Fruit fly (Drosophila melanogaster) whole organism, embryonic: ENCODE data around the gene uncNacbeta.
A peak's percentile ranks its signal among the peaks of the same experiment; 100 is the strongest.

Source experiments
- Antp ChIP-seq: fragments of 200-800 bp; sonication (Bioruptor generic); optimal IDR thresholded peaks from 3 replicates; lab custom pipeline; 2016; ENCODE audit warnings: missing biosample characterization, missing genetic modification characterization
- Atf3 ChIP-seq: fragments of 200-800 bp; sonication (Bioruptor generic); optimal IDR thresholded peaks from 3 replicates; lab custom pipeline; 2016; ENCODE audit warnings: missing biosample characterization, missing genetic modification characterization
- BEAF-32 ChIP-seq: fragments of 200-800 bp; sonication (Bioruptor generic); optimal IDR thresholded peaks from 3 replicates; lab custom pipeline; 2017; ENCODE audit warnings: missing biosample characterization, missing genetic modification characterization, mild to moderate bottlenecking, moderate library complexity, missing genetic modification reagents
- CG10267 ChIP-seq: fragments of 200-800 bp; sonication (Bioruptor generic); optimal IDR thresholded peaks from 2 replicates; lab custom pipeline; 2018; ENCODE audit warnings: missing biosample characterization, mild to moderate bottlenecking, missing genetic modification characterization, moderate library complexity
- CG10431 ChIP-seq: fragments of 200-800 bp; sonication (Bioruptor generic); optimal IDR thresholded peaks from 3 replicates; lab custom pipeline; 2018; ENCODE audit warnings: missing biosample characterization, mild to moderate bottlenecking, missing genetic modification characterization
- CG10543 ChIP-seq: fragments of 200-800 bp; sonication (Bioruptor generic); optimal IDR thresholded peaks from 3 replicates; lab custom pipeline; 2017; ENCODE audit warnings: missing biosample characterization, mild to moderate bottlenecking, missing genetic modification characterization, moderate library complexity
- CG11093 ChIP-seq: fragments of 200-800 bp; sonication (Bioruptor generic); IDR thresholded peaks from 3 replicates; pipeline ENCODE4 v1.3.6; 2022; ENCODE audit warnings: missing biosample characterization, missing genetic modification characterization
- CG12299 ChIP-seq: fragments of 200-800 bp; sonication (Bioruptor generic); optimal IDR thresholded peaks from 2 replicates; lab custom pipeline; 2018; ENCODE audit warnings: missing biosample characterization, mild to moderate bottlenecking, missing genetic modification characterization
- CG12942 ChIP-seq: fragments of 200-800 bp; sonication (Bioruptor generic); optimal IDR thresholded peaks from 3 replicates; lab custom pipeline; 2016; ENCODE audit warnings: missing biosample characterization, missing genetic modification characterization
- CG14050 ChIP-seq: fragments of 200-800 bp; sonication (Bioruptor generic); IDR thresholded peaks from 3 replicates; pipeline ENCODE4 v1.3.6; 2022; ENCODE audit warnings: missing biosample characterization, missing genetic modification characterization
- CG15073 ChIP-seq: fragments of 200-800 bp; sonication (Bioruptor generic); optimal IDR thresholded peaks from 2 replicates; lab custom pipeline; 2016; ENCODE audit warnings: missing biosample characterization, missing genetic modification characterization
- CG17186 ChIP-seq: fragments of 200-800 bp; sonication (Bioruptor generic); optimal IDR thresholded peaks from 3 replicates; lab custom pipeline; 2017; ENCODE audit warnings: missing biosample characterization, missing genetic modification reagents, missing genetic modification characterization
- CG17612 ChIP-seq: fragments of 200-800 bp; sonication (Bioruptor generic); IDR thresholded peaks from 2 replicates; pipeline ENCODE4 v1.3.6; 2022; ENCODE audit warnings: missing biosample characterization, missing genetic modification characterization
- CG17829 ChIP-seq: fragments of 200-800 bp; optimal IDR thresholded peaks from 2 replicates; lab custom pipeline; 2019; ENCODE audit warnings: missing biosample characterization, mild to moderate bottlenecking, missing genetic modification characterization, moderate library complexity
- CG30403 ChIP-seq: fragments of 200-800 bp; sonication (Bioruptor generic); optimal IDR thresholded peaks from 3 replicates; lab custom pipeline; 2016; ENCODE audit warnings: missing biosample characterization, missing genetic modification characterization
- CG3847 ChIP-seq: fragments of 200-800 bp; sonication (Bioruptor generic); IDR thresholded peaks from 2 replicates; pipeline ENCODE4 v1.3.6; 2022; ENCODE audit warnings: missing biosample characterization, missing genetic modification characterization
- CG6765 ChIP-seq: fragments of 200-800 bp; sonication (Bioruptor generic); optimal IDR thresholded peaks from 3 replicates; lab custom pipeline; 2017; ENCODE audit warnings: missing biosample characterization, mild to moderate bottlenecking, missing genetic modification characterization
- CG7839 ChIP-seq: fragments of 200-800 bp; sonication (Bioruptor generic); optimal IDR thresholded peaks from 3 replicates; lab custom pipeline; 2018; ENCODE audit warnings: missing biosample characterization, mild to moderate bottlenecking, missing genetic modification characterization, moderate library complexity
- CG8359 ChIP-seq: fragments of 200-800 bp; sonication (Bioruptor generic); optimal IDR thresholded peaks from 2 replicates; lab custom pipeline; 2017; ENCODE audit warnings: missing biosample characterization, mild to moderate bottlenecking, missing genetic modification characterization, borderline replicate concordance
- CG8388 ChIP-seq: fragments of 200-800 bp; sonication (Bioruptor generic); optimal IDR thresholded peaks from 2 replicates; lab custom pipeline; 2019; ENCODE audit warnings: missing biosample characterization, mild to moderate bottlenecking, missing genetic modification characterization, moderate library complexity
- CoRest ChIP-seq: fragments of 200-800 bp; sonication (Bioruptor generic); optimal IDR thresholded peaks from 3 replicates; lab custom pipeline; 2018; ENCODE audit warnings: missing biosample characterization, mild to moderate bottlenecking, missing genetic modification characterization, moderate library complexity
- Dad ChIP-seq: fragments of 200-800 bp; sonication (Bioruptor generic); optimal IDR thresholded peaks from 3 replicates; lab custom pipeline; 2016; ENCODE audit warnings: missing biosample characterization, missing genetic modification characterization
- Dek ChIP-seq: fragments of 200-800 bp; sonication (Bioruptor generic); optimal IDR thresholded peaks from 3 replicates; lab custom pipeline; 2019; ENCODE audit warnings: missing biosample characterization, mild to moderate bottlenecking, missing genetic modification characterization, moderate library complexity
- E2f1 ChIP-seq: fragments of 200-800 bp; sonication (Bioruptor generic); IDR thresholded peaks from 2 replicates; pipeline ENCODE4 v1.3.6; 2022; ENCODE audit warnings: missing biosample characterization, missing genetic modification characterization
- GATAe ChIP-seq: fragments of 200-800 bp; sonication (Bioruptor generic); conservative IDR thresholded peaks from 2 replicates; pipeline ENCODE4 v1.3.6; 2022; ENCODE audit warnings: missing biosample characterization, missing genetic modification characterization
- H15 ChIP-seq: fragments of 200-800 bp; sonication (Bioruptor generic); IDR thresholded peaks from 3 replicates; pipeline ENCODE4 v1.3.6; 2022; ENCODE audit warnings: missing biosample characterization, missing genetic modification characterization
- Kr ChIP-seq: fragments of 200-800 bp; sonication (Bioruptor generic); optimal IDR thresholded peaks from 2 replicates; lab custom pipeline; 2017; ENCODE audit warnings: missing biosample characterization, mild to moderate bottlenecking, missing genetic modification characterization
- MESR4 ChIP-seq: fragments of 200-800 bp; sonication (Bioruptor generic); optimal IDR thresholded peaks from 2 replicates; lab custom pipeline; 2018; ENCODE audit warnings: missing biosample characterization, mild to moderate bottlenecking, missing genetic modification characterization, moderate library complexity
- Mrtf ChIP-seq: fragments of 200-800 bp; sonication (Bioruptor generic); IDR thresholded peaks from 3 replicates; pipeline ENCODE4 v1.3.6; 2022; ENCODE audit warnings: missing biosample characterization, missing genetic modification characterization
- NC2β ChIP-seq: fragments of 200-800 bp; sonication (Bioruptor generic); optimal IDR thresholded peaks from 2 replicates; lab custom pipeline; 2016; ENCODE audit warnings: missing biosample characterization, missing genetic modification characterization
- NK7.1 ChIP-seq: fragments of 200-800 bp; sonication (Bioruptor generic); optimal IDR thresholded peaks from 3 replicates; lab custom pipeline; 2016; ENCODE audit warnings: missing biosample characterization, missing genetic modification characterization
- Pdp1 ChIP-seq, 2 experiments: fragments of 200-800 bp; sonication (Bioruptor generic); optimal IDR thresholded peaks; 3 replicates each; lab custom pipeline; 2016; ENCODE audit warnings: missing biosample characterization in 2 of 2, missing genetic modification characterization in 2 of 2, mild to moderate bottlenecking in 1 of 2, moderate library complexity in 1 of 2
- az2 ChIP-seq: fragments of 200-800 bp; sonication (Bioruptor generic); optimal IDR thresholded peaks from 3 replicates; lab custom pipeline; 2016; ENCODE audit warnings: missing biosample characterization, missing genetic modification characterization
- cad ChIP-seq: fragments of >200 bp; optimal IDR thresholded peaks from 2 replicates; lab custom pipeline; 2017; ENCODE audit warnings: missing biosample characterization, missing genetic modification characterization
- cwo ChIP-seq: fragments of 200-800 bp; sonication (Bioruptor generic); optimal IDR thresholded peaks from 3 replicates; lab custom pipeline; 2017; ENCODE audit warnings: missing biosample characterization, missing genetic modification characterization, mild to moderate bottlenecking, moderate library complexity, missing genetic modification reagents
- dati ChIP-seq: fragments of 200-800 bp; sonication (Bioruptor generic); IDR thresholded peaks from 2 replicates; pipeline ENCODE4 v1.3.6; 2022; ENCODE audit warnings: missing biosample characterization, missing genetic modification characterization
- dpn ChIP-seq, 2 experiments: fragments of 200-800 bp; sonication (Bioruptor generic); optimal IDR thresholded peaks; 3 replicates each; lab custom pipeline; 2016; ENCODE audit warnings: missing biosample characterization in 2 of 2, missing genetic modification characterization in 2 of 2
- ewg ChIP-seq: fragments of 200-800 bp; sonication (Bioruptor generic); optimal IDR thresholded peaks from 3 replicates; lab custom pipeline; 2017; ENCODE audit warnings: mild to moderate bottlenecking, missing biosample characterization, missing genetic modification reagents, missing genetic modification characterization
- gfzf ChIP-seq: fragments of 200-800 bp; sonication (Bioruptor generic); optimal IDR thresholded peaks from 2 replicates; lab custom pipeline; 2016; ENCODE audit warnings: missing biosample characterization, mild to moderate bottlenecking, missing genetic modification characterization, moderate library complexity
- jing ChIP-seq: fragments of 200-800 bp; sonication (Bioruptor generic); optimal IDR thresholded peaks from 2 replicates; lab custom pipeline; 2018; ENCODE audit warnings: missing biosample characterization, mild to moderate bottlenecking, missing genetic modification characterization
- kay ChIP-seq: fragments of 200-800 bp; sonication (Bioruptor generic); optimal IDR thresholded peaks from 2 replicates; lab custom pipeline; 2016; ENCODE audit warnings: missing biosample characterization, missing genetic modification characterization
- kni ChIP-seq: fragments of 200-800 bp; sonication (Bioruptor generic); optimal IDR thresholded peaks from 3 replicates; lab custom pipeline; 2017; ENCODE audit warnings: mild to moderate bottlenecking, missing biosample characterization, missing genetic modification reagents, missing genetic modification characterization
- lmd ChIP-seq: fragments of 200-800 bp; sonication (Bioruptor generic); IDR thresholded peaks from 2 replicates; pipeline ENCODE4 v1.3.6; 2022; ENCODE audit warnings: missing biosample characterization, missing genetic modification characterization
- otp ChIP-seq: fragments of 200-800 bp; sonication (Bioruptor generic); IDR thresholded peaks from 3 replicates; pipeline ENCODE4, ENCODE4 v1.3.6; 2022; ENCODE audit warnings: missing biosample characterization, missing genetic modification characterization
- pita ChIP-seq: fragments of 200-800 bp; sonication (Bioruptor generic); optimal IDR thresholded peaks from 2 replicates; lab custom pipeline; 2017; ENCODE audit warnings: missing biosample characterization, mild to moderate bottlenecking, missing genetic modification characterization
- pzg ChIP-seq: fragments of 200-800 bp; sonication (Bioruptor generic); optimal IDR thresholded peaks from 3 replicates; lab custom pipeline; 2018; ENCODE audit warnings: missing biosample characterization, mild to moderate bottlenecking, missing genetic modification characterization, moderate library complexity
- ranshi ChIP-seq: fragments of 200-800 bp; sonication (Bioruptor generic); IDR thresholded peaks from 2 replicates; pipeline ENCODE4 v1.3.6; 2022; ENCODE audit warnings: missing biosample characterization, missing genetic modification characterization
- sim ChIP-seq: fragments of 200-800 bp; sonication (Bioruptor generic); IDR thresholded peaks from 2 replicates; pipeline ENCODE4 v1.3.6; 2022; ENCODE audit warnings: missing biosample characterization, missing genetic modification characterization
- tll ChIP-seq, 2 experiments: fragments of 200-800 bp in 1 of 2; fragments of >200 bp in 1 of 2; sonication (Bioruptor generic) in 1 of 2; optimal IDR thresholded peaks; 2 replicates each; lab custom pipeline; 2017 to 2019; ENCODE audit warnings: missing biosample characterization in 2 of 2, missing genetic modification characterization in 2 of 2, mild to moderate bottlenecking in 1 of 2, moderate library complexity in 1 of 2
- trh ChIP-seq: fragments of 200-800 bp; sonication (Bioruptor generic); optimal IDR thresholded peaks from 2 replicates; lab custom pipeline; 2016; ENCODE audit warnings: missing biosample characterization, missing genetic modification characterization

Gene uncNacbeta

DNA sequence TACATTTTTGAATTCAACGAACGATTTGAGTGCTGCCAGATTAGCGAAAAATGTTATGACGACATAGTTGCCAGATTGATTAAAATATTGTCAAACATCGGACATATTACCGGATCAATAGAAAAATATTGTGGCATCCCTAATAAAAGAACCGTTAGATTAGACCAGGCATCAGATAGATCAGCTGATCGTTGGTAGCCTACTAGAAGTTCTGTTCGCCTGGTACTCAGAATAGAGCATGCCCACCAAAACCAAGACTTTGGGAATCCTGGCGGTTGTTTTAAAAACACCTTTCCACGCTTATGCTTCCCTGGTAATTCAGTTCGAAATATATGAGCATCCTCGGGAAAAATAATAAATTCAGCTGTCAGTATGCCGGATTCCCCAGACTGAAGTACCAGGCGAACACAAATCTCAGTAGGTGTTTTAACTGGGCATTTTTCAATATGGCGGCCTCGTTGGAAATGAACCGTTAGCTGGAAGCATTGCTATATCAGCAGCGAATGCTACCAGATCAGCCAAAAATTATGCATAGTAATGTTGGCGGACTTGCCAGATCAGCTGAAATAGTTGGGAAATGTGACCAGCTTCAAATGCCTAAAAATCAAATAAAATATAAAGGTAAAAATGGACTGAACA, 22.9 kb downstream of the uncNacbeta start (continued):
- no peak for TF ChIP-seq NK7.1 (GFP tag; lab: Kevin White, UChicago)
- no peak for TF ChIP-seq ewg (GFP tag; lab: Kevin White, UChicago)
- TF ChIP-seq CG11093 (GFP tag; lab: Robert Waterston, UW), result no peak
- TF ChIP-seq dpn (GFP tag; optimal IDR thresholded peaks at IDR 0.05; lab: Kevin White, UChicago), result peak in 1 of 2 experiments; percentile 2
- TF ChIP-seq E2f1, result no peak
- no peak for TF ChIP-seq ranshi (GFP tag; lab: Robert Waterston, UW)
- peak; percentile 19 for TF ChIP-seq Dek (tag; lab: Kevin White, UChicago)
- TF ChIP-seq Antp (GFP tag; lab: Kevin White, UChicago), result no peak
- peak; percentile 46 for TF ChIP-seq CG12299
- TF ChIP-seq pita (GFP tag; lab: Kevin White, UChicago), result no peak
- no peak for TF ChIP-seq CG15073
- TF ChIP-seq sim (GFP tag; lab: Robert Waterston, UW), result 0 out of 2 replicates have a peak, but pooled peaks have one; percentile 21
- TF ChIP-seq CG8359 (GFP tag; lab: Kevin White, UChicago), result no peak
- peak; percentile 80 for TF ChIP-seq gfzf
- peak in 1 of 2 experiments; percentile 8 for TF ChIP-seq Pdp1 (GFP tag; optimal IDR thresholded peaks at IDR 0.05; lab: Kevin White, UChicago)
- TF ChIP-seq otp (GFP tag; lab: Robert Waterston, UW), result no peak; the same call in 2 of the 3 replicates
- TF ChIP-seq cwo (GFP tag; lab: Kevin White, UChicago), result no peak
- peak; percentile 31 for TF ChIP-seq MESR4 (GFP tag; lab: Kevin White, UChicago)
- peak; percentile 100 for TF ChIP-seq kni (GFP tag; lab: Kevin White, UChicago)
- no peak for TF ChIP-seq Kr (GFP tag; lab: Kevin White, UChicago)
- no peak for TF ChIP-seq tll (GFP tag; optimal IDR thresholded peaks at IDR 0.05; lab: Kevin White, UChicago)
- no peak for TF ChIP-seq jing (GFP tag; lab: Kevin White, UChicago)
- no peak for TF ChIP-seq az2 (GFP tag; lab: Kevin White, UChicago)
- peak; percentile 1 for TF ChIP-seq CG7839 (tag; lab: Kevin White, UChicago)
- no peak for TF ChIP-seq CG17612 (GFP tag; lab: Robert Waterston, UW)
- TF ChIP-seq GATAe (GFP tag; lab: Robert Waterston, UW), result no peak
- peak; percentile 17 for TF ChIP-seq CG17829
- TF ChIP-seq dati, result no peak
- peak; percentile 26 for TF ChIP-seq NC2β (GFP tag; lab: Kevin White, UChicago)
- TF ChIP-seq Dad (GFP tag; lab: Kevin White, UChicago), result no peak
- no peak for TF ChIP-seq Mrtf
- no peak for TF ChIP-seq CG12942 (GFP tag; lab: Kevin White, UChicago)
- TF ChIP-seq lmd, result no peak
- TF ChIP-seq CG6765 (GFP tag; lab: Kevin White, UChicago), result peak; percentile 23
- peak; percentile 79 for TF ChIP-seq CoRest (tag; lab: Kevin White, UChicago)
- no peak for TF ChIP-seq CG30403 (GFP tag; lab: Kevin White, UChicago)
- peak; percentile 89 for TF ChIP-seq CG3847
- peak; percentile 60 for TF ChIP-seq CG10267 (tag; lab: Kevin White, UChicago)
- no peak for TF ChIP-seq trh
- peak; percentile 61 for TF ChIP-seq CG10543 (GFP tag; lab: Kevin White, UChicago)
- TF ChIP-seq BEAF-32 (GFP tag; lab: Kevin White, UChicago), result peak; percentile 39
- no peak for TF ChIP-seq CG8388 (GFP tag; lab: Kevin White, UChicago)
- TF ChIP-seq CG14050, result no peak
- no peak for TF ChIP-seq Atf3 (GFP tag; lab: Kevin White, UChicago)
- no peak for TF ChIP-seq CG17186
- TF ChIP-seq H15 (GFP tag; lab: Robert Waterston, UW), result no peak
- TF ChIP-seq CG10431, result peak; percentile 42
- peak; percentile 55 for TF ChIP-seq pzg (GFP tag; lab: Kevin White, UChicago)
- TF ChIP-seq cad, result no peak
- TF ChIP-seq kay, result no peak
